Worm (Caenorhabditis elegans) whole organism, late embryonic: ENCODE measurements around the gene rps-5.

Experiments
- C08G9.2 ChIP-seq: sonication (generic microtip); optimal IDR thresholded peaks from 2 replicates; lab custom pipeline; 2016; ENCODE audit warnings: mild to moderate bottlenecking, missing genetic modification characterization, moderate library complexity, missing compliant biosample characterization
- F13H6.1 ChIP-seq: sonication (generic microtip); optimal IDR thresholded peaks from 2 replicates; lab custom pipeline; 2016; ENCODE audit warnings: missing genetic modification characterization, missing compliant biosample characterization
- ceh-22 ChIP-seq: sonication (generic microtip); optimal IDR thresholded peaks from 2 replicates; lab custom pipeline; 2017; ENCODE audit warnings: missing biosample characterization, missing genetic modification characterization
- fkh-10 ChIP-seq: fragments of 150-350 bp; optimal IDR thresholded peaks from 2 replicates; lab custom pipeline; 2014; ENCODE audit warnings: missing biosample characterization, missing genetic modification reagents, missing genetic modification characterization
- madf-2 ChIP-seq: sonication (generic microtip); optimal IDR thresholded peaks from 2 replicates; lab custom pipeline; 2017; ENCODE audit warnings: missing genetic modification characterization, missing compliant biosample characterization
- nfya-1 ChIP-seq: sonication (generic microtip); optimal IDR thresholded peaks from 2 replicates; lab custom pipeline; 2017; ENCODE audit warnings: missing genetic modification characterization, mild to moderate bottlenecking, missing compliant biosample characterization, antibody characterized with exemption, moderate library complexity
- pha-4 ChIP-seq: fragments of 150-350 bp; optimal IDR thresholded peaks from 2 replicates; lab custom pipeline; 2018; ENCODE audit warnings: missing biosample characterization, missing genetic modification reagents, missing genetic modification characterization
- unc-86 ChIP-seq: sonication (generic microtip); optimal IDR thresholded peaks from 2 replicates; lab custom pipeline; 2016; ENCODE audit warnings: missing genetic modification characterization, missing compliant biosample characterization

DNA sequence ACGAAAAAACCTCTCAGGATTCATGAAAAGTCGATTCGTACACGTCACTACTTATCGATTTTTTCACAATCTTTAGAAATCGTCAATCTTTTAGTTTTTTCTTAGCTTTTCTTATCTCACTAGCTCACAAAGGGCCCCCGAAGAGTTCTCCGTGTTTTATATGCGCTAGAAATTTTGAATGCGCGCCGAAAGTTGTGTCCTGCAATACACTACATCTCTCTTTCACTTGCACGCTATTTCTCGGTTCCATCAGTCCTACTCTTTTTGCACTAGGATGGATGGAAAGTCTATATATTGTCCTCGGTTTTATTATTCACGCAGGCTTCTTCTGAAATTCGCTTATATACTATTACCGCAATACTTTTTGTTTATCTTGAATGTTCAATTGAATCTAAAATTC, 14.8 kb upstream of the rps-5 start:
- TF ChIP-seq madf-2: no peak
- TF ChIP-seq pha-4: no peak
- TF ChIP-seq unc-86 (tag; lab: Kevin White, UChicago): no peak
- no peak for TF ChIP-seq fkh-10 (GFP tag; lab: Kevin White, UChicago)
- TF ChIP-seq ceh-22 (tag; lab: Kevin White, UChicago): no peak
- no peak for TF ChIP-seq F13H6.1
- no peak for TF ChIP-seq nfya-1 (tag; lab: Kevin White, UChicago)
- no peak for TF ChIP-seq C08G9.2
